Worm (Caenorhabditis elegans) whole organism, late embryonic: ENCODE results near the gene ima-3.

ENCODE experiments used
- C08G9.2 ChIP-seq: sonication (generic microtip); optimal IDR thresholded peaks from 2 replicates; lab custom pipeline; 2016; ENCODE audit warnings: mild to moderate bottlenecking, missing genetic modification characterization, moderate library complexity, missing compliant biosample characterization
- F13H6.1 ChIP-seq: sonication (generic microtip); optimal IDR thresholded peaks from 2 replicates; lab custom pipeline; 2016; ENCODE audit warnings: missing genetic modification characterization, missing compliant biosample characterization
- K02D7.2 ChIP-seq: sonication (generic microtip); optimal IDR thresholded peaks from 2 replicates; lab custom pipeline; 2017; ENCODE audit warnings: mild to moderate bottlenecking, missing genetic modification characterization, missing compliant biosample characterization
- K09A11.1 ChIP-seq: sonication (generic microtip); optimal IDR thresholded peaks from 2 replicates; lab custom pipeline; 2017; ENCODE audit warnings: antibody characterized with exemption, mild to moderate bottlenecking, missing genetic modification characterization, missing compliant biosample characterization; ENCODE audit not compliant: insufficient read depth
- T23F11.4 ChIP-seq: fragments of 200-800 bp; sonication (Bioruptor generic); optimal IDR thresholded peaks from 2 replicates; lab custom pipeline; 2018; ENCODE audit warnings: mild to moderate bottlenecking, missing genetic modification characterization, missing compliant biosample characterization
- ceh-14 ChIP-seq: sonication (generic microtip); optimal IDR thresholded peaks from 2 replicates; lab custom pipeline; 2016; ENCODE audit warnings: missing genotype, missing genetic modification characterization, missing compliant biosample characterization
- ceh-31 ChIP-seq: sonication (generic microtip); optimal IDR thresholded peaks from 2 replicates; lab custom pipeline; 2016; ENCODE audit warnings: missing genetic modification characterization, missing compliant biosample characterization
- ceh-45 ChIP-seq: fragments of 200-800 bp; sonication (Bioruptor generic); IDR thresholded peaks from 2 replicates; pipeline ENCODE4 v1.3.6; 2022; ENCODE audit warnings: missing genetic modification reagents, missing genetic modification characterization, missing compliant biosample characterization
- ceh-48 ChIP-seq: sonication (generic microtip); optimal IDR thresholded peaks from 2 replicates; lab custom pipeline; 2016; ENCODE audit warnings: missing genetic modification characterization, inconsistent platforms, missing compliant biosample characterization
- ceh-9 ChIP-seq: sonication (generic microtip); optimal IDR thresholded peaks from 2 replicates; lab custom pipeline; 2016; ENCODE audit warnings: mild to moderate bottlenecking, missing genetic modification characterization, inconsistent platforms, missing compliant biosample characterization
- che-1 ChIP-seq: sonication (generic microtip); optimal IDR thresholded peaks from 2 replicates; lab custom pipeline; 2016; ENCODE audit warnings: mild to moderate bottlenecking, missing genetic modification characterization, missing compliant biosample characterization
- dmd-4 ChIP-seq: sonication (generic microtip); optimal IDR thresholded peaks from 2 replicates; lab custom pipeline; 2016; ENCODE audit warnings: borderline replicate concordance, missing genetic modification characterization, missing compliant biosample characterization
- dve-1 ChIP-seq: sonication (generic microtip); optimal IDR thresholded peaks from 2 replicates; lab custom pipeline; 2017; ENCODE audit warnings: antibody characterized with exemption, mild to moderate bottlenecking, missing genetic modification characterization, missing compliant biosample characterization
- elt-2 ChIP-seq: sonication (generic microtip); optimal IDR thresholded peaks from 2 replicates; lab custom pipeline; 2016; ENCODE audit warnings: missing genetic modification reagents, missing genetic modification characterization, missing compliant biosample characterization
- ets-4 ChIP-seq: sonication (generic microtip); optimal IDR thresholded peaks from 2 replicates; lab custom pipeline; 2016; ENCODE audit warnings: missing genetic modification characterization, missing compliant biosample characterization
- fkh-10 ChIP-seq: fragments of 150-350 bp; optimal IDR thresholded peaks from 2 replicates; lab custom pipeline; 2014; ENCODE audit warnings: missing biosample characterization, missing genetic modification reagents, missing genetic modification characterization
- gmeb-2 ChIP-seq: sonication (generic microtip); optimal IDR thresholded peaks from 2 replicates; lab custom pipeline; 2016; ENCODE audit warnings: missing genetic modification characterization, inconsistent platforms, missing compliant biosample characterization
- hlh-13 ChIP-seq: fragments of 200-800 bp; sonication (Bioruptor generic); optimal IDR thresholded peaks from 2 replicates; lab custom pipeline; 2018; ENCODE audit warnings: mild to moderate bottlenecking, missing genetic modification characterization, missing compliant biosample characterization
- madf-2 ChIP-seq: sonication (generic microtip); optimal IDR thresholded peaks from 2 replicates; lab custom pipeline; 2017; ENCODE audit warnings: missing genetic modification characterization, missing compliant biosample characterization
- nfya-1 ChIP-seq: sonication (generic microtip); optimal IDR thresholded peaks from 2 replicates; lab custom pipeline; 2017; ENCODE audit warnings: missing genetic modification characterization, mild to moderate bottlenecking, missing compliant biosample characterization, antibody characterized with exemption, moderate library complexity
- nhr-232 ChIP-seq: sonication (generic microtip); optimal IDR thresholded peaks from 2 replicates; lab custom pipeline; 2016; ENCODE audit warnings: missing genetic modification characterization, missing compliant biosample characterization
- odd-2 ChIP-seq: sonication (generic microtip); optimal IDR thresholded peaks from 2 replicates; lab custom pipeline; 2017; ENCODE audit warnings: antibody characterized with exemption, mild to moderate bottlenecking, missing genetic modification characterization, missing compliant biosample characterization
- pat-9 ChIP-seq: fragments of 200-800 bp; sonication (Bioruptor generic); optimal IDR thresholded peaks from 2 replicates; lab custom pipeline; 2018; ENCODE audit warnings: mild to moderate bottlenecking, missing genetic modification characterization, moderate library complexity, missing compliant biosample characterization
- pax-1 ChIP-seq: fragments of 150-350 bp; optimal IDR thresholded peaks from 2 replicates; lab custom pipeline; 2014; ENCODE audit warnings: missing biosample characterization, missing genetic modification characterization
- pqm-1 ChIP-seq: sonication (generic microtip); optimal IDR thresholded peaks from 2 replicates; lab custom pipeline; 2016; ENCODE audit warnings: missing genetic modification characterization, missing compliant biosample characterization
- ref-2 ChIP-seq: sonication (generic microtip); optimal IDR thresholded peaks from 2 replicates; lab custom pipeline; 2016; ENCODE audit warnings: missing genetic modification characterization, missing compliant biosample characterization
- sox-2 ChIP-seq: fragments of 200-800 bp; sonication (Bioruptor generic); IDR thresholded peaks from 2 replicates; pipeline ENCODE4 v1.3.6; 2022; ENCODE audit warnings: missing genetic modification reagents, missing genetic modification characterization, missing compliant biosample characterization
- sox-4 ChIP-seq: sonication (generic microtip); optimal IDR thresholded peaks from 2 replicates; lab custom pipeline; 2017; ENCODE audit warnings: mild to moderate bottlenecking, missing genetic modification characterization, inconsistent platforms, missing compliant biosample characterization
- tbx-2 ChIP-seq: sonication (generic microtip); optimal IDR thresholded peaks from 2 replicates; lab custom pipeline; 2016; ENCODE audit warnings: missing genetic modification characterization, missing compliant biosample characterization
- unc-3 ChIP-seq, 2 experiments: fragments of 200-800 bp in 1 of 2; sonication (Bioruptor generic) in 1 of 2; sonication (generic microtip) in 1 of 2; conservative IDR thresholded peaks in 1 of 2; optimal IDR thresholded peaks in 1 of 2; 2 replicates each; pipeline versions ENCODE4 v1.3.6 to Lab custom; 2016 to 2022; ENCODE audit warnings: missing compliant biosample characterization in 2 of 2, missing genetic modification characterization in 2 of 2, missing genetic modification reagents in 1 of 2
- unc-42 ChIP-seq: sonication (generic microtip); optimal IDR thresholded peaks from 2 replicates; lab custom pipeline; 2016; ENCODE audit warnings: missing genotype, missing genetic modification characterization, missing compliant biosample characterization
- unc-55 ChIP-seq: sonication (generic microtip); optimal IDR thresholded peaks from 2 replicates; lab custom pipeline; 2017; ENCODE audit warnings: missing biosample characterization, missing genetic modification reagents, missing genetic modification characterization
- zip-5 ChIP-seq: sonication (generic microtip); optimal IDR thresholded peaks from 2 replicates; lab custom pipeline; 2016; ENCODE audit warnings: missing genetic modification characterization, missing compliant biosample characterization

ima-3 gene

ce11 chrIV:7561614-7562142, at the start of gene ima-3:
TSS of gene ima-3 (minus strand) at chrIV:7561664.
- TF ChIP-seq C08G9.2 (tag; lab: Kevin White, UChicago) (no peak), ceh-31 (tag; lab: Kevin White, UChicago) (peak; percentile 47), nfya-1 (tag; lab: Kevin White, UChicago) (peak; percentile 2), elt-2 (tag; lab: Kevin White, UChicago) (peak; percentile 45), zip-5 (tag; lab: Kevin White, UChicago) (peak; percentile 7), unc-42 (tag; lab: Kevin White, UChicago) (peak; percentile 20), pat-9 (tag; lab: Kevin White, UChicago) (no peak), tbx-2 (tag; lab: Kevin White, UChicago) (peak; percentile 35)

DNA sequence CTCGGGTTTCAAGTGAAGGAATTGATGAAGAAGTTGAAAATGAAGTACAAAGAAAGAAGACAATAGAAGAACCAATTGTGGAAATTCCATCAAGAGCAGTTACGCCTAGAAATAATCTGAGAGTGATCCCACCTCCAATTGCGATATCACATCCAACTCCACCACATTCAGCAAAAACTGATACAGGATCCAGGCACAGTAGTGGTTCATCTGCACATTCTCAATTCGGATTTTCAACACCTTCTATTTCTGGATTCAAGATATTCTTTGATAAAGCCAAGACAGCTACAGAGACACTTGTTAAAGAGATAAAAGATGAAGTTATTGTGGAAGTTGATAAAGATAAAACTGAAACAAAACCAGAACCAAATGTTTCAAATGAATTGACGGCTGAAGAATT, 46.6 kb upstream of the ima-3 start:
- TF ChIP-seq K02D7.2 (tag; lab: Kevin White, UChicago) (no peak), K09A11.1 (tag; lab: Kevin White, UChicago) (no peak), C08G9.2 (tag; lab: Kevin White, UChicago) (no peak), pqm-1 (tag; lab: Kevin White, UChicago) (no peak), unc-3 (GFP tag; conservative IDR thresholded peaks at IDR 0.05; lab: Robert Waterston, UW) (no peak), unc-3 (tag; optimal IDR thresholded peaks at IDR 0.05; lab: Kevin White, UChicago) (no peak), pat-9 (tag; lab: Kevin White, UChicago) (no peak), ets-4 (no peak), ceh-9 (tag; lab: Kevin White, UChicago) (no peak), T23F11.4 (GFP tag; lab: Kevin White, UChicago) (no peak), zip-5 (tag; lab: Kevin White, UChicago) (no peak), ref-2 (tag; lab: Kevin White, UChicago) (no peak), che-1 (tag; lab: Kevin White, UChicago) (no peak)

DNA sequence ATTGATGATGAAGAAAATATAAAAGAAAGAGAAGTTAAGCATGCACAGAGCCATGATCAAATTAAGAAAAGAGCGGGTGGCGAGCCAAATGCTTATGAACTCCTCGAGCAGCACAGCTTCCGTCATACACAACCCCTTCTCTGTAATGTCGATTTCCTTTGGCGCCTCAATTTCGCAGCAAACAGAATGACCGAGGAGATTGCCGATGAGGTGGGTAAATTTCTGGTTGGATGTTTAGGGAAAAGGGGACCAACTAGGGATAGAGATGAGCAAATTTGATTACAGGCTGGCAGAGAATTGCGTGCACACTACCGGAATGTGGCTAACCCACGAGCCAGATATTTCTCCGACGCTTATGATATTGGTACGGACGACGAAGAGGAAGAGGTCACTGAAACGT, 43.9 kb upstream of the ima-3 start:
- TF ChIP-seq T23F11.4 (GFP tag; lab: Kevin White, UChicago), result no peak
- no peak for TF ChIP-seq fkh-10 (GFP tag; lab: Kevin White, UChicago)
- TF ChIP-seq unc-3 (GFP tag; conservative IDR thresholded peaks at IDR 0.05; lab: Robert Waterston, UW), result no peak
- TF ChIP-seq unc-3 (tag; optimal IDR thresholded peaks at IDR 0.05; lab: Kevin White, UChicago), result no peak
- TF ChIP-seq F13H6.1 (tag; lab: Kevin White, UChicago), result no peak
- no peak for TF ChIP-seq madf-2 (tag; lab: Kevin White, UChicago)
- no peak for TF ChIP-seq gmeb-2 (tag; lab: Kevin White, UChicago)
- TF ChIP-seq sox-2 (GFP tag; lab: Robert Waterston, UW), result no peak
- peak; percentile 82 for TF ChIP-seq unc-42 (tag; lab: Kevin White, UChicago)

ce11 chrIV:7588631-7589030, 27.2 kb upstream of the ima-3 start, which contains the start of gene cla-1:
TSS of gene cla-1 (plus strand) at chrIV:7588931.
- TF ChIP-seq pqm-1 (tag; lab: Kevin White, UChicago) (no peak), unc-42 (tag; lab: Kevin White, UChicago) (peak; percentile 44)

DNA sequence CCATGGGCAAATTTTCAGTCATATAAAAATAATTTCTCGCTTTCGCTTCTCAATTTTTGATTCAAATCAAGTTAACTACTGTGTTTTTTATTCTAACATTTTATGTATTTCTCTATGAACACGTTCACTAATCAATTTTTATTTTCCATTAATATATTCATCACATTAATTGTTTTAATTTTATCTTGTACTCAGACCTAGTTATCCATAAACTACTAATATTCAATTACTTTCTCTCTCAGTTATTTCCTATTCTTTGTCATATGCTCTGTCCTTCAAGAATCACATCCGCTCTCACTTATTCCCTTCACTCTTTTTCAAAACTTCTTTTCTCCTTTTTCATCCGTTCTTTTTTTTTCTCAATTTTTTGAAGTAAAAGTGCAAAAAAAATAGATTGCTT, 25.5 kb upstream of the ima-3 start:
- peak; percentile 18 for TF ChIP-seq unc-42 (tag; lab: Kevin White, UChicago)
- TF ChIP-seq dmd-4 (tag; lab: Kevin White, UChicago), result no peak
- TF ChIP-seq ceh-48 (tag; lab: Kevin White, UChicago), result no peak

- no peak for TF ChIP-seq madf-2 (tag; lab: Kevin White, UChicago)
- peak; percentile 76 for TF ChIP-seq ceh-48 (tag; lab: Kevin White, UChicago)
- no peak for TF ChIP-seq odd-2 (tag; lab: Kevin White, UChicago)
- no peak for TF ChIP-seq ceh-45 (GFP tag; lab: Robert Waterston, UW)
- TF ChIP-seq hlh-13, result no peak
- no peak for TF ChIP-seq gmeb-2 (tag; lab: Kevin White, UChicago)
- TF ChIP-seq ceh-31 (tag; lab: Kevin White, UChicago), result peak; percentile 54
- no peak for TF ChIP-seq sox-4 (tag; lab: Kevin White, UChicago)
- no peak for TF ChIP-seq unc-55
- TF ChIP-seq dve-1 (tag; lab: Kevin White, UChicago), result no peak
- no peak for TF ChIP-seq K02D7.2 (tag; lab: Kevin White, UChicago)
- TF ChIP-seq ceh-14 (tag; lab: Kevin White, UChicago), result peak; percentile 25
- TF ChIP-seq unc-42 (tag; lab: Kevin White, UChicago), result peak; percentile 88
- TF ChIP-seq pax-1 (tag; lab: Kevin White, UChicago), result no peak
- TF ChIP-seq nhr-232 (tag; lab: Kevin White, UChicago), result no peak
- no peak for TF ChIP-seq unc-3 (GFP tag; conservative IDR thresholded peaks at IDR 0.05; lab: Robert Waterston, UW)
- no peak for TF ChIP-seq unc-3 (tag; optimal IDR thresholded peaks at IDR 0.05; lab: Kevin White, UChicago)
- TF ChIP-seq nfya-1 (tag; lab: Kevin White, UChicago), result peak; percentile 30
- TF ChIP-seq, all 69 proteins: peak for 5
Measured at ce11 chrIV:7585273-7585882, 23.9 kb upstream of the ima-3 start.
